Worm (Caenorhabditis elegans) whole organism, midembryonic: ENCODE measurements around the gene F15B9.8.

Source experiments
- T22C8.4 ChIP-seq: fragments of 200-800 bp; sonication (Bioruptor generic); IDR thresholded peaks from 2 replicates; pipeline ENCODE4 v1.3.6; 2022; ENCODE audit warnings: missing genetic modification characterization, missing compliant biosample characterization
- flt-1 ChIP-seq: fragments of 200-800 bp; sonication (Bioruptor generic); IDR thresholded peaks from 2 replicates; pipeline ENCODE4 v1.3.6; 2022; ENCODE audit warnings: missing genetic modification characterization, missing compliant biosample characterization
- med-1 ChIP-seq: sonication (generic microtip); optimal IDR thresholded peaks from 2 replicates; lab custom pipeline; 2017; ENCODE audit warnings: missing genetic modification characterization, mild to moderate bottlenecking, missing compliant biosample characterization, antibody characterized with exemption, missing genetic modification reagents; ENCODE audit not compliant: insufficient read depth
- ref-1 ChIP-seq: fragments of 200-800 bp; sonication (Bioruptor generic); conservative IDR thresholded peaks from 2 replicates; pipeline ENCODE4 v1.3.6; 2022; ENCODE audit warnings: missing genetic modification reagents, missing genetic modification characterization, missing compliant biosample characterization
- ztf-23 ChIP-seq: fragments of 200-800 bp; sonication (Bioruptor generic); IDR thresholded peaks from 2 replicates; pipeline ENCODE4 v1.3.6; 2022; ENCODE audit warnings: missing genetic modification reagents, missing genetic modification characterization, missing compliant biosample characterization
- ztf-29 ChIP-seq: fragments of 200-800 bp; sonication (Bioruptor generic); IDR thresholded peaks from 2 replicates; pipeline ENCODE4 v1.3.6; 2022; ENCODE audit warnings: missing genetic modification reagents, missing genetic modification characterization, missing compliant biosample characterization

ce11 chrV:13011904-13012303 is 23.5 kb downstream of the F15B9.8 start:
- TF ChIP-seq ztf-29 (no peak), T22C8.4 (GFP tag; lab: Robert Waterston, UW) (no peak), flt-1 (GFP tag; lab: Robert Waterston, UW) (no peak), ref-1 (no peak), ztf-23 (GFP tag; lab: Robert Waterston, UW) (no peak), med-1 (GFP tag; lab: Kevin White, UChicago) (no peak)
